Fruit fly (Drosophila melanogaster): ENCODE data around the gene CG32100.

Gene CG32100

DNA sequence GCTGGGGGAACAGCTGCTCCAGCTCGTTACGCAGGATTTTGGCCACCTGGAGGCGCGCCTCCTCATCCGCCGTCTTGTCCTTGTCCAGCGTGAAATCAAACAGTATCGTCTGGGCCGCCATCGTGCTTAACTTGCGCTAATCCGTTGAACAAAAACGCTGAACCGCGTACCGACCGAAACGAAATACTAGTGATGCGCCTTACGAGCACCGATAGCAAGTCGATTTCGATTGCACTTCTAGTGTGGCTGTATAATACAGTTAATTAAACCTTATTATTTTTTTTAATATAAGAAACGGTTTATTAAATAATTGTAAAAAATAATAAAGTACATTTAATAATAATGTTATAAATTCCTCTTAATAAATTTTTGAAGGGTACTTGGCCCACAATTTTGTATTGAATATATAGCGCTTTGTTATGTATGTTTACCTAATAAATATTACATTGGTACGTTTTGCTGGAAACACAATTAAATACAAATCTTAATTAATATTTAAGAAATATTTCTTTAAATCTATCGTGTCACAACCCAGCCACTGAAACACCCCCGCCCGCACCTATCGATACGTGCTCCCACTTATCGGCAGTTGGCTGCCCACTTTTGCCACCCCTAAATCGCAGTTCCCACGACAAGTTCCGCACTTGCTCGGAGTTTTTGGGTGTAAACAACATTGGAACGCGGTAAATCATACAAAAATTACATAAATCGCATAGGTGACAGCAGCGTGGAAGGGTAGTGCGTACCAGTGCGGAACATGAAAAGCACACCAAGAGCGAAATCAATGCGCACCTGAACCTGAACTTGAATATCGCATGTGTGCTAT is 9.9 kb downstream of the CG32100 start, which contains the start of the genes Sms and INPP5E (continued):
- TF ChIP-seq CG2202 (tag; optimal IDR thresholded peaks at IDR 0.05) (peak; percentile 11), CG12391 (tag; optimal IDR thresholded peaks at IDR 0.05) (peak; percentile 85), CG1602 (GFP tag; optimal IDR thresholded peaks at IDR 0.05) (peak; percentile 65), oc (tag; optimal IDR thresholded peaks at IDR 0.05) (no peak), Nf-YC (tag; optimal IDR thresholded peaks at IDR 0.05) (peak; percentile 61), CG11398 (GFP tag; optimal IDR thresholded peaks at IDR 0.05) (no peak), Lim3 (GFP tag; IDR thresholded peaks at IDR 0.05) (no peak), bcd (GFP tag; optimal IDR thresholded peaks at IDR 0.05) (peak; percentile 58), Hey (tag; optimal IDR thresholded peaks at IDR 0.05) (no peak), Nf-YA (GFP tag; IDR thresholded peaks at IDR 0.05) (no peak), inv (GFP tag; IDR thresholded peaks at IDR 0.05; ENCODE audit: partially characterized antibody) (peak; percentile 89), sug (tag; optimal IDR thresholded peaks at IDR 0.05) (peak; percentile 73), HHEX (GFP tag; optimal IDR thresholded peaks at IDR 0.05) (no peak), Camta (GFP tag; optimal IDR thresholded peaks at IDR 0.05) (no peak), Bteb2 (GFP tag; optimal IDR thresholded peaks at IDR 0.05) (peak; percentile 11), jing (GFP tag; optimal IDR thresholded peaks at IDR 0.05) (no peak), chif (GFP tag; optimal IDR thresholded peaks at IDR 0.05) (no peak), CG18476 (GFP tag; optimal IDR thresholded peaks at IDR 0.05) (peak; percentile 14)

- TF ChIP-seq CG17328 (GFP tag; IDR thresholded peaks at IDR 0.05): no peak
- TF ChIP-seq CG7987 (GFP tag; optimal IDR thresholded peaks at IDR 0.05): no peak
- peak in 1 of 2 experiments; percentile 71 for TF ChIP-seq Pdp1 (GFP tag; optimal IDR thresholded peaks at IDR 0.05)
- TF ChIP-seq onecut (GFP tag; IDR thresholded peaks at IDR 0.05): peak; percentile 87
- TF ChIP-seq Drgx (GFP tag; IDR thresholded peaks at IDR 0.05): no peak
- no peak for TF ChIP-seq pan (optimal IDR thresholded peaks at IDR 0.05)
- TF ChIP-seq pan (GFP tag; optimal IDR thresholded peaks at IDR 0.05 in 1 of 2, IDR thresholded peaks at IDR 0.05 in 1 of 2): no peak
- TF ChIP-seq CG15011 (GFP tag; optimal IDR thresholded peaks at IDR 0.05): no peak
- no peak for TF ChIP-seq luna (GFP tag; optimal IDR thresholded peaks at IDR 0.05)
- TF ChIP-seq sd (tag; optimal IDR thresholded peaks at IDR 0.05): peak; percentile 49
- TF ChIP-seq Med (GFP tag): peak; percentile 44
- no peak for TF ChIP-seq CG10654 (GFP tag; optimal IDR thresholded peaks at IDR 0.05)
- no peak for TF ChIP-seq CG34422 (GFP tag; IDR thresholded peaks at IDR 0.05)
- 0 out of 2 replicates have a peak, but pooled peaks have one; percentile 2 for TF ChIP-seq CG4360 (GFP tag; IDR thresholded peaks at IDR 0.05)
- no peak for TF ChIP-seq Neu2 (GFP tag; optimal IDR thresholded peaks at IDR 0.05; ENCODE audit: borderline replicate concordance)
- peak; percentile 4 for TF ChIP-seq MESR4 (GFP tag; optimal IDR thresholded peaks at IDR 0.05)
- TF ChIP-seq CG12769 (tag; optimal IDR thresholded peaks at IDR 0.05): peak; percentile 90
- TF ChIP-seq sr (GFP tag; IDR thresholded peaks at IDR 0.05): peak; percentile 90
These were observed 10.6 kb downstream of the CG32100 start for dm6 chr3L:12277880-12278287.

dm6 chr3L:12287370-12287769 is 20.0 kb downstream of the CG32100 start:
- TF ChIP-seq HHEX (GFP tag; optimal IDR thresholded peaks at IDR 0.05) (no peak), phol (tag; optimal IDR thresholded peaks at IDR 0.05) (peak; percentile 8), sim (GFP tag; IDR thresholded peaks at IDR 0.05) (no peak), CG12299 (tag; optimal IDR thresholded peaks at IDR 0.05) (no peak), CG18262 (tag; optimal IDR thresholded peaks at IDR 0.05) (no peak), fru (optimal IDR thresholded peaks at IDR 0.05) (no peak), Dek (tag; optimal IDR thresholded peaks at IDR 0.05) (no peak), Lhr (GFP tag; optimal IDR thresholded peaks at IDR 0.05) (no peak), D19B (GFP tag; optimal IDR thresholded peaks at IDR 0.05) (no peak), ERR (GFP tag; optimal IDR thresholded peaks at IDR 0.05) (no peak), Med (GFP tag) (peak; percentile 28), CG13775 (GFP tag; optimal IDR thresholded peaks at IDR 0.05) (no peak), pan (optimal IDR thresholded peaks at IDR 0.05) (no peak), pan (GFP tag; optimal IDR thresholded peaks at IDR 0.05 in 1 of 2, IDR thresholded peaks at IDR 0.05 in 1 of 2) (peak in 1 of 2 experiments; percentile 31), B-H1 (GFP tag; IDR thresholded peaks at IDR 0.05) (no peak), en (GFP tag; optimal IDR thresholded peaks at IDR 0.05) (no peak), knrl (GFP tag; IDR thresholded peaks at IDR 0.05; ENCODE audit: partially characterized antibody) (no peak)

Data from whole organism, embryonic.